4 worm cellular contexts compared by ENCODE assay signal in the genomic region with DNA sequence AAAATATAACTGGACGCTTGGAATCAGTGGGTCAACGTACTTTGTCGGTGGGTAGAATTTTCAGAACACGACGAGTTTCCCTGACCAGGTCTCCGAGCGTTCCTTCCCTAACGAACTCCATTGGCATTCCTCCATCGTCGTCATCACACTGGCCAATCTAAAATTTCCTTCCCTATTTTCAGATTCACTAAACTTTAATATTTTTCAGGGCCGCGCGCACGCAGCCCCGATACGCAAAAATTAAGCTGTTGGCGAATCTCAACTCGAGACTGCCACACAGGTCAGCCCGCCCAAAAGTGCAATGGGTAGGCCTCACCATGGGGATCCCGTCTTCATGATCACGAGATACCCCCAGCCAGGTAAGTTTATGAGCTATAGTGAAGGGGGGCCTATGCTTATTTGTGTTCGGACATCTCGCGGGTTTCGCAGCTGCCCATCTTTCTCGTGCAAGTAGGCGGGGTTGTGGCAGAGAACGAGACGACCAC.
TF ChIP-seq lines count a peak whose summit lies in the region.

No protein-coding gene starts in this region.

TF ChIP-seq in whole organism, L2 larva, 48 proteins besides CTCF, POLR2A, EP300 and RAD21 (continues in another document):
- TF ChIP-seq ceh-16 (tag; optimal IDR thresholded peaks at IDR 0.05; lab: Kevin White, UChicago) (peak; percentile 38), nhr-6 (tag; optimal IDR thresholded peaks at IDR 0.05; lab: Kevin White, UChicago) (peak; percentile 2), nhr-23 (tag; optimal IDR thresholded peaks at IDR 0.05; lab: Kevin White, UChicago) (no peak), Y55F3AM.14 (GFP tag; optimal IDR thresholded peaks at IDR 0.05; lab: Kevin White, UChicago) (peak; percentile 59), mab-5 (tag; optimal IDR thresholded peaks at IDR 0.05; lab: Kevin White, UChicago) (peak; percentile 41), nhr-11 (tag; optimal IDR thresholded peaks at IDR 0.05; lab: Kevin White, UChicago) (no peak), blmp-1 (tag; optimal IDR thresholded peaks at IDR 0.05; lab: Kevin White, UChicago; ENCODE audit: insufficient read depth) (no peak), gmeb-1 (tag; optimal IDR thresholded peaks at IDR 0.05; lab: Kevin White, UChicago) (peak; percentile 62), nhr-10 (tag; optimal IDR thresholded peaks at IDR 0.05; lab: Kevin White, UChicago) (no peak), nhr-21 (tag; optimal IDR thresholded peaks at IDR 0.05; lab: Kevin White, UChicago) (peak; percentile 77), lsy-2 (tag; optimal IDR thresholded peaks at IDR 0.05; lab: Kevin White, UChicago) (peak; percentile 50 to 76), ceh-82 (tag; optimal IDR thresholded peaks at IDR 0.05; lab: Kevin White, UChicago) (peak; percentile 14), sma-3 (GFP tag; optimal IDR thresholded peaks at IDR 0.05; lab: Kevin White, UChicago) (peak; percentile 86), lin-13 (GFP tag; optimal IDR thresholded peaks at IDR 0.05; lab: Kevin White, UChicago) (peak; percentile 60), F13H6.1 (tag; optimal IDR thresholded peaks at IDR 0.05; lab: Kevin White, UChicago) (peak; percentile 70), ama-1 (optimal IDR thresholded peaks at IDR 0.05; lab: Kevin White, UChicago) (peak; percentile 95), ztf-4 (tag; optimal IDR thresholded peaks at IDR 0.05; lab: Kevin White, UChicago) (peak; percentile 41), ZK546.5 (tag; optimal IDR thresholded peaks at IDR 0.05; lab: Kevin White, UChicago) (peak; percentile 8), ztf-11 (tag; optimal IDR thresholded peaks at IDR 0.05; lab: Kevin White, UChicago) (no peak), unc-55 (GFP tag; optimal IDR thresholded peaks at IDR 0.05; lab: Kevin White, UChicago) (peak; percentile 24), elt-3 (tag; optimal IDR thresholded peaks at IDR 0.05; lab: Kevin White, UChicago) (no peak), skn-1 (tag; optimal IDR thresholded peaks at IDR 0.05; lab: Kevin White, UChicago) (no peak)

TF ChIP-seq in whole organism, L4 larva, 104 proteins besides CTCF, POLR2A, EP300 and RAD21 (continues in another document):
- 0 out of 2 replicates have a peak, but pooled peaks have one; percentile 34 for TF ChIP-seq mxl-2 (GFP tag; conservative IDR thresholded peaks at IDR 0.05; lab: Robert Waterston, UW)
- peak; percentile 81 for TF ChIP-seq dve-1 (tag; optimal IDR thresholded peaks at IDR 0.05; lab: Kevin White, UChicago; ENCODE audit: insufficient read depth)
- peak; percentile 55 for TF ChIP-seq nhr-111 (GFP tag; optimal IDR thresholded peaks at IDR 0.05; lab: Kevin White, UChicago)
- no peak for TF ChIP-seq ztf-7 (tag; optimal IDR thresholded peaks at IDR 0.05; lab: Kevin White, UChicago)
- TF ChIP-seq nhr-41 (GFP tag; IDR thresholded peaks at IDR 0.05; lab: Robert Waterston, UW): 0 out of 2 replicates have a peak, but pooled peaks have one; percentile 50
- peak; percentile 51 for TF ChIP-seq nhr-6 (tag; optimal IDR thresholded peaks at IDR 0.05; lab: Kevin White, UChicago)
- peak; percentile 60 to 90 for TF ChIP-seq daf-16 (GFP tag; optimal IDR thresholded peaks at IDR 0.05; lab: Kevin White, UChicago)
- peak; percentile 63 for TF ChIP-seq daf-16 (tag; optimal IDR thresholded peaks at IDR 0.05; lab: Kevin White, UChicago)
- TF ChIP-seq T20F7.1 (GFP tag; optimal IDR thresholded peaks at IDR 0.05; lab: Kevin White, UChicago): peak; percentile 78
- no peak for TF ChIP-seq lin-15B (tag; optimal IDR thresholded peaks at IDR 0.05; lab: Kevin White, UChicago)
- TF ChIP-seq unc-39 (tag; optimal IDR thresholded peaks at IDR 0.05; lab: Kevin White, UChicago): no peak
- no peak for TF ChIP-seq zip-11 (GFP tag; IDR thresholded peaks at IDR 0.05; lab: Robert Waterston, UW)
- TF ChIP-seq ceh-62 (tag; optimal IDR thresholded peaks at IDR 0.05; lab: Kevin White, UChicago): no peak
- peak; percentile 80 for TF ChIP-seq rbr-2 (tag; optimal IDR thresholded peaks at IDR 0.05; lab: Kevin White, UChicago)
- peak; percentile 60; the same call in 1 of the 2 replicates for TF ChIP-seq vab-7 (GFP tag; IDR thresholded peaks at IDR 0.05; lab: Robert Waterston, UW)
- peak; percentile 71 for TF ChIP-seq gei-8 (GFP tag; optimal IDR thresholded peaks at IDR 0.05; lab: Kevin White, UChicago)
- no peak for TF ChIP-seq ces-1 (GFP tag; optimal IDR thresholded peaks at IDR 0.05; lab: Kevin White, UChicago)
- TF ChIP-seq lir-3 (tag; optimal IDR thresholded peaks at IDR 0.05; lab: Kevin White, UChicago): peak; percentile 2
- TF ChIP-seq jun-1 (tag; optimal IDR thresholded peaks at IDR 0.05; lab: Kevin White, UChicago): no peak
- no peak for TF ChIP-seq hif-1 (tag; optimal IDR thresholded peaks at IDR 0.05; lab: Kevin White, UChicago)
- peak; percentile 91 for TF ChIP-seq nhr-102 (tag; optimal IDR thresholded peaks at IDR 0.05; lab: Kevin White, UChicago)
- TF ChIP-seq ztf-11 (tag; optimal IDR thresholded peaks at IDR 0.05; lab: Kevin White, UChicago): no peak

TF ChIP-seq in whole organism, late embryonic, 69 proteins besides CTCF, POLR2A, EP300 and RAD21 (continues in another document):
- TF ChIP-seq pag-3 (tag; optimal IDR thresholded peaks at IDR 0.05; lab: Kevin White, UChicago; ENCODE audit: borderline replicate concordance) (no peak), pha-2 (tag; optimal IDR thresholded peaks at IDR 0.05; lab: Kevin White, UChicago) (peak; percentile 0), ahr-1 (tag; optimal IDR thresholded peaks at IDR 0.05; lab: Kevin White, UChicago) (no peak), tbx-2 (tag; optimal IDR thresholded peaks at IDR 0.05; lab: Kevin White, UChicago) (peak; percentile 55), C38D4.7 (GFP tag; optimal IDR thresholded peaks at IDR 0.05; lab: Kevin White, UChicago) (peak; percentile 0), ceh-9 (tag; optimal IDR thresholded peaks at IDR 0.05; lab: Kevin White, UChicago) (no peak), nfya-1 (tag; optimal IDR thresholded peaks at IDR 0.05; lab: Kevin White, UChicago) (peak; percentile 37), ceh-31 (tag; optimal IDR thresholded peaks at IDR 0.05; lab: Kevin White, UChicago) (peak; percentile 36), sdc-2 (tag; optimal IDR thresholded peaks at IDR 0.05; lab: Kevin White, UChicago) (peak; percentile 31), tbx-7 (tag; optimal IDR thresholded peaks at IDR 0.05; lab: Kevin White, UChicago) (peak; percentile 21), hlh-6 (tag; optimal IDR thresholded peaks at IDR 0.05; lab: Kevin White, UChicago) (peak; percentile 35), ceh-2 (tag; optimal IDR thresholded peaks at IDR 0.05; lab: Kevin White, UChicago) (peak; percentile 32), odd-2 (tag; optimal IDR thresholded peaks at IDR 0.05; lab: Kevin White, UChicago) (no peak), eyg-1 (tag; optimal IDR thresholded peaks at IDR 0.05; lab: Kevin White, UChicago) (no peak), ref-2 (tag; optimal IDR thresholded peaks at IDR 0.05; lab: Kevin White, UChicago) (peak; percentile 64), dmd-4 (tag; optimal IDR thresholded peaks at IDR 0.05; lab: Kevin White, UChicago; ENCODE audit: borderline replicate concordance) (no peak), ama-1 (optimal IDR thresholded peaks at IDR 0.05; lab: Kevin White, UChicago) (peak; percentile 97), mec-3 (tag; optimal IDR thresholded peaks at IDR 0.05; lab: Kevin White, UChicago; ENCODE audit: borderline replicate concordance) (no peak), hlh-30 (tag; optimal IDR thresholded peaks at IDR 0.05; lab: Kevin White, UChicago; ENCODE audit: insufficient read depth) (peak; percentile 92), ceh-18 (tag; optimal IDR thresholded peaks at IDR 0.05; lab: Kevin White, UChicago) (peak; percentile 7), lin-11 (tag; optimal IDR thresholded peaks at IDR 0.05; lab: Kevin White, UChicago) (no peak), pat-9 (tag; optimal IDR thresholded peaks at IDR 0.05; lab: Kevin White, UChicago) (no peak), fax-1 (tag; optimal IDR thresholded peaks at IDR 0.05; lab: Kevin White, UChicago) (no peak)

TF ChIP-seq in whole organism, mixed stage, embryonic, 35 proteins besides CTCF, POLR2A, EP300 and RAD21 (continues in another document):
- TF ChIP-seq ceh-43 (GFP tag; optimal IDR thresholded peaks at IDR 0.05; lab: Kevin White, UChicago) (no peak), nhr-237 (tag; optimal IDR thresholded peaks at IDR 0.05; lab: Kevin White, UChicago) (no peak), sptf-1 (tag; optimal IDR thresholded peaks at IDR 0.05; lab: Kevin White, UChicago) (peak; percentile 65), snpc-4 (tag; optimal IDR thresholded peaks at IDR 0.05; lab: Kevin White, UChicago) (no peak), unc-62 (GFP tag; optimal IDR thresholded peaks at IDR 0.05; lab: Kevin White, UChicago) (peak; percentile 5), zip-8 (tag; optimal IDR thresholded peaks at IDR 0.05; lab: Kevin White, UChicago) (no peak), sem-2 (GFP tag; optimal IDR thresholded peaks at IDR 0.05; lab: Kevin White, UChicago) (peak; percentile 55), unc-39 (tag; optimal IDR thresholded peaks at IDR 0.05; lab: Kevin White, UChicago) (no peak), nhr-12 (tag; optimal IDR thresholded peaks at IDR 0.05; lab: Kevin White, UChicago) (no peak), hlh-1 (tag; optimal IDR thresholded peaks at IDR 0.05; lab: Kevin White, UChicago) (peak; percentile 46), tbx-8 (GFP tag; optimal IDR thresholded peaks at IDR 0.05; lab: Kevin White, UChicago) (peak; percentile 43), ham-2 (GFP tag; optimal IDR thresholded peaks at IDR 0.05; lab: Kevin White, UChicago) (peak; percentile 66), pha-4 (tag; optimal IDR thresholded peaks at IDR 0.05; lab: Kevin White, UChicago) (peak; percentile 39), unc-120 (tag; optimal IDR thresholded peaks at IDR 0.05; lab: Kevin White, UChicago; ENCODE audit: poor library complexity, severe bottlenecking) (peak; percentile 53), lin-13 (tag; optimal IDR thresholded peaks at IDR 0.05; lab: Kevin White, UChicago) (peak; percentile 72), flh-1 (GFP tag; optimal IDR thresholded peaks at IDR 0.05; lab: Kevin White, UChicago) (peak; percentile 27), nhr-28 (tag; optimal IDR thresholded peaks at IDR 0.05; lab: Kevin White, UChicago) (no peak), ceh-39 (tag; optimal IDR thresholded peaks at IDR 0.05; lab: Kevin White, UChicago) (peak; percentile 69), lsy-2 (tag; optimal IDR thresholded peaks at IDR 0.05; lab: Kevin White, UChicago) (peak; percentile 22), blmp-1 (tag; optimal IDR thresholded peaks at IDR 0.05; lab: Kevin White, UChicago) (no peak), ces-1 (GFP tag; optimal IDR thresholded peaks at IDR 0.05; lab: Kevin White, UChicago) (peak; percentile 2), ztf-11 (tag; optimal IDR thresholded peaks at IDR 0.05; lab: Kevin White, UChicago) (no peak), lin-32 (GFP tag; optimal IDR thresholded peaks at IDR 0.05; lab: Kevin White, UChicago) (peak; percentile 42), mab-5 (tag; optimal IDR thresholded peaks at IDR 0.05; lab: Kevin White, UChicago) (no peak), M03D4.4 (tag; optimal IDR thresholded peaks at IDR 0.05; lab: Kevin White, UChicago) (peak; percentile 65), ceh-83 (GFP tag; optimal IDR thresholded peaks at IDR 0.05; lab: Kevin White, UChicago) (peak; percentile 80), elt-1 (tag; optimal IDR thresholded peaks at IDR 0.05; lab: Kevin White, UChicago; ENCODE audit: borderline replicate concordance, insufficient read depth) (no peak)
